Fruit fly (Drosophila melanogaster): ENCODE data around the gene chm.

The chm gene

DNA sequence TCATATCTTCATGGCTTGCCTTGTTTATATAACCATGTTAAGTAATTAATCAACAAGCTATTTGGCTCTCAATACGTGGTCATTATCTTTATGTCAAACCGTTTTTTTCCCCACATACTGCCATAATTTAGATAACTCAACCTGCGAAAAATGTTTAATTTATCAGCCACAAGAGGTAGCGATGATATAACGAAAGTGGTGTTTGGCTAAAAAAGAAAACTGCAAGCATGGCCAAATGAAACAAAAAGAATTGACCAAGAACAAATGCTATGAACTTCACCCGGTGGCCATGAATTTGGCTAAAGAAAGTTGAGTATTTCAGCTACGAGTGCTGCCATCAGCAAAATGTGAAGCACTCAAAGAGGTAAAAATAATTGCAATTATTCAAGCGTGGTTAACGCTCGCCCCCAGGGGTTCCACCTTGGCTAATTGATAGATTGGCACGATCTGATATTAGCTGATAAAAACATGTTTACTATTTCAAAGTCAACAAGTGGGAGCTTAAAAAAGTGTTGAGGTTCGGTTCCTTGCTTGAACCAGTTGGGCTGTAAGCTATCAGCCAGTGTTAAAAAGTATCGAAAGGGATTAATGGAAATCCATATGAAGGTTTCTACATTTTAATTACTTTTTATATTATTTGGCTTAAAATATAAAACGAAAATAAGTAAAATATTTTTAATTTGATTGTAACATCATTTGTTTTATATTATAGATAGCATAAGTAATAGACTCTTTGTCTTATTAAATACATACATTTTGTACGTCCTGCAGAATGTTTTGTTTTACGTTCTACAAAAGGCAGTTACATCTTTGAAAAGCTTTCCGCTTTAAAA is 24.5 kb downstream of the chm start (continued):
- TF ChIP-seq p53 (GFP tag; optimal IDR thresholded peaks at IDR 0.05) (peak; percentile 68), scrt (GFP tag; optimal IDR thresholded peaks at IDR 0.05) (peak; percentile 92), Dip3 (GFP tag; optimal IDR thresholded peaks at IDR 0.05) (peak; percentile 39), CG10267 (tag; optimal IDR thresholded peaks at IDR 0.05) (peak; percentile 45), en (GFP tag; optimal IDR thresholded peaks at IDR 0.05) (peak; percentile 11), btn (GFP tag; optimal IDR thresholded peaks at IDR 0.05) (peak; percentile 48), klu (GFP tag; IDR thresholded peaks at IDR 0.05) (no peak), pfk (GFP tag; optimal IDR thresholded peaks at IDR 0.05) (peak; percentile 47), nom (GFP tag; optimal IDR thresholded peaks at IDR 0.05) (no peak), CG14050 (GFP tag; IDR thresholded peaks at IDR 0.05) (peak; percentile 72), CG10209 (GFP tag; optimal IDR thresholded peaks at IDR 0.05) (peak; percentile 84), dpn (GFP tag; optimal IDR thresholded peaks at IDR 0.05) (peak; percentile 51 to 88), CG1832 (GFP tag; optimal IDR thresholded peaks at IDR 0.05) (no peak), Sox102F (GFP tag; optimal IDR thresholded peaks at IDR 0.05) (peak; percentile 71), CG8924 (tag; optimal IDR thresholded peaks at IDR 0.05) (peak; percentile 23), B-H2 (GFP tag; optimal IDR thresholded peaks at IDR 0.05) (peak; percentile 86), Rfx (GFP tag; IDR thresholded peaks at IDR 0.05) (peak; percentile 85), CG17361 (GFP tag; IDR thresholded peaks at IDR 0.05) (peak; percentile 42; the same call in 2 of the 3 replicates), CG17385 (GFP tag; optimal IDR thresholded peaks at IDR 0.05) (peak; percentile 58), Dfd (GFP tag; optimal IDR thresholded peaks at IDR 0.05) (no peak), gem (tag; optimal IDR thresholded peaks at IDR 0.05) (peak; percentile 67), NC2α (GFP tag; optimal IDR thresholded peaks at IDR 0.05) (peak; percentile 60), sob (GFP tag; IDR thresholded peaks at IDR 0.05) (peak; percentile 90), tio (GFP tag; optimal IDR thresholded peaks at IDR 0.05) (peak; percentile 68), CG15011 (GFP tag; optimal IDR thresholded peaks at IDR 0.05) (peak; percentile 51), CG3281 (GFP tag; optimal IDR thresholded peaks at IDR 0.05) (peak; percentile 68), al (GFP tag; IDR thresholded peaks at IDR 0.05) (peak; percentile 34; the same call in 1 of the 2 replicates), tgo (GFP tag; IDR thresholded peaks at IDR 0.05) (peak; percentile 62; the same call in 2 of the 3 replicates), fd102C (GFP tag; optimal IDR thresholded peaks at IDR 0.05) (no peak), CG30020 (tag; optimal IDR thresholded peaks at IDR 0.05) (no peak), CG33213 (GFP tag; optimal IDR thresholded peaks at IDR 0.05) (peak; percentile 79), CG8765 (GFP tag; IDR thresholded peaks at IDR 0.05) (no peak), zen (tag; optimal IDR thresholded peaks at IDR 0.05) (no peak), CG33557 (GFP tag; optimal IDR thresholded peaks at IDR 0.05) (peak; percentile 35), gfzf (GFP tag; optimal IDR thresholded peaks at IDR 0.05) (peak; percentile 4), CG4820 (GFP tag; optimal IDR thresholded peaks at IDR 0.05) (peak; percentile 40), CG2199 (GFP tag; IDR thresholded peaks at IDR 0.05) (peak; percentile 46; the same call in 2 of the 3 replicates), CG17802 (tag; optimal IDR thresholded peaks at IDR 0.05) (peak; percentile 36), gt (GFP tag; IDR thresholded peaks at IDR 0.05) (no peak), CG12104 (GFP tag; optimal IDR thresholded peaks at IDR 0.05) (peak; percentile 66), corto (GFP tag; optimal IDR thresholded peaks at IDR 0.05) (no peak), ind (GFP tag; optimal IDR thresholded peaks at IDR 0.05) (peak; percentile 6), Camta (GFP tag; optimal IDR thresholded peaks at IDR 0.05) (peak; percentile 60), CG30403 (GFP tag; optimal IDR thresholded peaks at IDR 0.05) (peak; percentile 38), lab (GFP tag; optimal IDR thresholded peaks at IDR 0.05) (peak; percentile 91), CG1024 (GFP tag; IDR thresholded peaks at IDR 0.05) (peak; percentile 81), slp2 (GFP tag; optimal IDR thresholded peaks at IDR 0.05) (peak; percentile 54), CG13287 (GFP tag; IDR thresholded peaks at IDR 0.05; ENCODE audit: partially characterized antibody) (no peak), Fer2 (tag; optimal IDR thresholded peaks at IDR 0.05) (peak; percentile 71)

Data from whole organism, embryonic.